Worm (Caenorhabditis elegans) whole organism, mixed stage, embryonic: ENCODE measurements around the gene F54B11.9.

Source experiments
- blmp-1 ChIP-seq: fragments of 150-350 bp; optimal IDR thresholded peaks from 2 replicates; lab custom pipeline; 2014; ENCODE audit warnings: missing biosample characterization, missing genetic modification characterization
- ceh-39 ChIP-seq: fragments of 150-350 bp; optimal IDR thresholded peaks from 2 replicates; lab custom pipeline; 2014; ENCODE audit warnings: missing biosample characterization, missing genetic modification characterization
- ceh-43 ChIP-seq: fragments of 200-800 bp; sonication (Bioruptor generic); optimal IDR thresholded peaks from 2 replicates; lab custom pipeline; 2018; ENCODE audit warnings: mild to moderate bottlenecking, missing genetic modification characterization, moderate library complexity, missing compliant biosample characterization
- ces-1 ChIP-seq: fragments of 150-350 bp; optimal IDR thresholded peaks from 2 replicates; lab custom pipeline; 2014; ENCODE audit warnings: missing biosample characterization, missing genetic modification reagents, missing genetic modification characterization
- cnd-1 ChIP-seq: fragments of 200-800 bp; sonication (Bioruptor generic); optimal IDR thresholded peaks from 2 replicates; lab custom pipeline; 2018; ENCODE audit warnings: mild to moderate bottlenecking, missing genetic modification characterization, missing compliant biosample characterization
- flh-1 ChIP-seq: fragments of 200-800 bp; sonication (Bioruptor generic); optimal IDR thresholded peaks from 2 replicates; lab custom pipeline; 2018; ENCODE audit warnings: mild to moderate bottlenecking, missing genetic modification characterization, moderate library complexity, missing compliant biosample characterization
- lsy-2 ChIP-seq: fragments of 150-350 bp; optimal IDR thresholded peaks from 2 replicates; lab custom pipeline; 2014; ENCODE audit warnings: missing biosample characterization, missing genetic modification characterization
- mab-5 ChIP-seq: fragments of 150-350 bp; optimal IDR thresholded peaks from 2 replicates; lab custom pipeline; 2014; ENCODE audit warnings: missing biosample characterization, missing genetic modification characterization
- nhr-12 ChIP-seq: fragments of 150-350 bp; optimal IDR thresholded peaks from 2 replicates; lab custom pipeline; 2014; ENCODE audit warnings: missing biosample characterization, missing genetic modification characterization
- nhr-76 ChIP-seq: sonication (generic microtip); optimal IDR thresholded peaks from 2 replicates; lab custom pipeline; 2017; ENCODE audit warnings: missing biosample characterization, missing genetic modification characterization
- pha-4 ChIP-seq: fragments of 150-350 bp; optimal IDR thresholded peaks from 2 replicates; lab custom pipeline; 2018; ENCODE audit warnings: missing biosample characterization, missing genetic modification reagents, missing genetic modification characterization
- snpc-4 ChIP-seq: fragments of 150-350 bp; optimal IDR thresholded peaks from 2 replicates; lab custom pipeline; 2014; ENCODE audit warnings: missing biosample characterization, missing genetic modification characterization
- unc-62 ChIP-seq: fragments of 150-350 bp; optimal IDR thresholded peaks from 2 replicates; lab custom pipeline; 2014; ENCODE audit warnings: missing biosample characterization, missing genetic modification reagents, missing genetic modification characterization
- ztf-11 ChIP-seq: fragments of 150-350 bp; optimal IDR thresholded peaks from 2 replicates; lab custom pipeline; 2014; ENCODE audit warnings: missing biosample characterization, missing genetic modification characterization

DNA sequence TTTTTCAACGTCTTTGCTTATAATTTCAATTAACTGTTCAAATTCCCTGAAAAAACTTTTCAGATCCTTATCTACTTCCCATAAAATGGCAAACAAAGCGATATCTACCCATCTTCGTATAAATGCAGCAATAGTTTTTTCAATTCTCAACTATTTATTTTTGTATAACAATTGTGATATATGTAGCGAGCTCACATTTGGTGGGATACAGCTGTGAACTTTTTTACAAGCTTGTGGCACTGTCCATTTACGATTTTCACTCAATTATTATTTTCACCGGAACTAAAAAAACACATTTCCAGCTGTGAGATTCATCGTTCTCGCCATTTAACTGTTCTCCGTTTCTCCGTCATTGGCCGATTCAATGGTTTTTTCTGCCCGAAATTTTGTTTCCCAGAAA is 45.4 kb downstream of the F54B11.9 start, which contains the start of gene C40C9.4:
- TF ChIP-seq nhr-76 = no peak
- TF ChIP-seq pha-4 = no peak
- TF ChIP-seq ces-1 = no peak
- TF ChIP-seq snpc-4 (tag; lab: Kevin White, UChicago) = no peak
- TF ChIP-seq nhr-12 (tag; lab: Kevin White, UChicago) = no peak
- TF ChIP-seq ztf-11 = no peak
- TF ChIP-seq flh-1 (GFP tag; lab: Kevin White, UChicago) = no peak
- TF ChIP-seq mab-5 (tag; lab: Kevin White, UChicago) = no peak
- TF ChIP-seq ceh-43 (GFP tag; lab: Kevin White, UChicago) = no peak
- no peak for TF ChIP-seq blmp-1 (tag; lab: Kevin White, UChicago)
- no peak for TF ChIP-seq ceh-39 (tag; lab: Kevin White, UChicago)
- no peak for TF ChIP-seq unc-62 (GFP tag; lab: Kevin White, UChicago)
- no peak for TF ChIP-seq cnd-1 (tag; lab: Kevin White, UChicago)
- no peak for TF ChIP-seq lsy-2
